Worm (Caenorhabditis elegans) whole organism, early embryonic: Measurements from ENCODE around the gene R09A8.1.

Experiments
- B0310.2 ChIP-seq: sonication (generic microtip); optimal IDR thresholded peaks from 2 replicates; lab custom pipeline; 2016; ENCODE audit warnings: mild to moderate bottlenecking, missing genetic modification characterization, missing compliant biosample characterization
- F13C5.2 ChIP-seq: sonication (generic microtip); optimal IDR thresholded peaks from 2 replicates; lab custom pipeline; 2017; ENCODE audit warnings: mild to moderate bottlenecking, missing genetic modification characterization, inconsistent platforms, missing compliant biosample characterization
- aly-1 ChIP-seq: sonication (generic microtip); optimal IDR thresholded peaks from 2 replicates; lab custom pipeline; 2016; ENCODE audit warnings: missing genetic modification characterization, missing compliant biosample characterization
- ama-1 ChIP-seq: fragments of 150-350 bp; optimal IDR thresholded peaks from 2 replicates; lab custom pipeline; 2014
- ceh-13 ChIP-seq: fragments of 200-800 bp; sonication (Bioruptor generic); optimal IDR thresholded peaks from 2 replicates; lab custom pipeline; 2018; ENCODE audit warnings: mild to moderate bottlenecking, missing genetic modification characterization, missing compliant biosample characterization
- ceh-36 ChIP-seq: sonication (generic microtip); optimal IDR thresholded peaks from 2 replicates; lab custom pipeline; 2016; ENCODE audit warnings: missing genetic modification characterization, inconsistent platforms, missing compliant biosample characterization
- ets-7 ChIP-seq: sonication (generic microtip); optimal IDR thresholded peaks from 2 replicates; lab custom pipeline; 2016; ENCODE audit warnings: missing genotype, missing genetic modification characterization, missing compliant biosample characterization
- flt-1 ChIP-seq: fragments of 200-800 bp; sonication (Bioruptor generic); IDR thresholded peaks from 2 replicates; pipeline ENCODE4 v1.3.6; 2022; ENCODE audit warnings: missing genetic modification characterization, missing compliant biosample characterization
- hmbx-1 ChIP-seq: sonication (generic microtip); optimal IDR thresholded peaks from 2 replicates; lab custom pipeline; 2016; ENCODE audit warnings: mild to moderate bottlenecking, missing genetic modification characterization, missing compliant biosample characterization
- hmg-4 ChIP-seq: fragments of 200-800 bp; sonication (Bioruptor generic); optimal IDR thresholded peaks from 2 replicates; lab custom pipeline; 2018; ENCODE audit warnings: mild to moderate bottlenecking, missing genetic modification characterization, missing compliant biosample characterization
- hnd-1 ChIP-seq: sonication (generic microtip); optimal IDR thresholded peaks from 2 replicates; lab custom pipeline; 2016; ENCODE audit warnings: missing genetic modification characterization, missing compliant biosample characterization
- pes-1 ChIP-seq: fragments of 200-800 bp; sonication (Bioruptor generic); IDR thresholded peaks from 2 replicates; pipeline ENCODE4 v1.3.6; 2022; ENCODE audit warnings: missing genetic modification reagents, missing genetic modification characterization, missing compliant biosample characterization
- scrt-1 ChIP-seq: fragments of 200-800 bp; sonication (Bioruptor generic); IDR thresholded peaks from 2 replicates; pipeline ENCODE4 v1.3.6; 2022; ENCODE audit warnings: missing genetic modification characterization, missing compliant biosample characterization
- sea-1 ChIP-seq: fragments of 200-800 bp; sonication (Bioruptor generic); conservative IDR thresholded peaks from 2 replicates; pipeline ENCODE4 v1.3.6; 2022; ENCODE audit warnings: missing genetic modification characterization, missing compliant biosample characterization
- tbx-11 ChIP-seq: fragments of 200-800 bp; sonication (Bioruptor generic); IDR thresholded peaks from 2 replicates; pipeline ENCODE4 v1.3.6; 2022; ENCODE audit warnings: missing genetic modification characterization, missing compliant biosample characterization
- tbx-37 ChIP-seq: fragments of 200-800 bp; sonication (Bioruptor generic); conservative IDR thresholded peaks from 2 replicates; pipeline ENCODE4 v1.3.6; 2022; ENCODE audit warnings: missing genetic modification reagents, missing genetic modification characterization, missing compliant biosample characterization
- tra-4 ChIP-seq: sonication (generic microtip); optimal IDR thresholded peaks from 2 replicates; lab custom pipeline; 2017; ENCODE audit warnings: missing genetic modification characterization, missing compliant biosample characterization

Gene R09A8.1

DNA sequence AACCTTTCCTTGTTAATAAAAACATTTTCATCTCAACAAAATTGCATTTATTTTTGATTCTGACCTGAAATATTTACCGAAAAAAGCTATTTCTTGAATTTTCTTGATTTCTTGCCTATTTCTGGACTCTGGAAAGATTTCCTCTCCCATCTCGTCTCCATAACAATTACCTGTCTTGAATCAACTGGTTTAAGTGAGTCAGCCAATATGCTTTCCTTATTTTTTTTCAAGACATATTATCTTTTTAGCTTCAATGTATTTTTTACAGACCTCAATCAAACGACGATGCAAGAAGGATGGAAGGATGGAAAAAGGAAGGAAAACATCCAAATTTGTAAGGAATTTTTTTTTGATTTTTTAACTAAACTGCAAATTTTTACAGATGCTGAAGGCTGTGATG, 10.9 kb upstream of the R09A8.1 start:
- no peak for TF ChIP-seq B0310.2 (tag; lab: Kevin White, UChicago)
- no peak for TF ChIP-seq flt-1 (GFP tag; lab: Robert Waterston, UW)
- no peak for TF ChIP-seq aly-1
- no peak for TF ChIP-seq hnd-1 (tag; lab: Kevin White, UChicago)

DNA sequence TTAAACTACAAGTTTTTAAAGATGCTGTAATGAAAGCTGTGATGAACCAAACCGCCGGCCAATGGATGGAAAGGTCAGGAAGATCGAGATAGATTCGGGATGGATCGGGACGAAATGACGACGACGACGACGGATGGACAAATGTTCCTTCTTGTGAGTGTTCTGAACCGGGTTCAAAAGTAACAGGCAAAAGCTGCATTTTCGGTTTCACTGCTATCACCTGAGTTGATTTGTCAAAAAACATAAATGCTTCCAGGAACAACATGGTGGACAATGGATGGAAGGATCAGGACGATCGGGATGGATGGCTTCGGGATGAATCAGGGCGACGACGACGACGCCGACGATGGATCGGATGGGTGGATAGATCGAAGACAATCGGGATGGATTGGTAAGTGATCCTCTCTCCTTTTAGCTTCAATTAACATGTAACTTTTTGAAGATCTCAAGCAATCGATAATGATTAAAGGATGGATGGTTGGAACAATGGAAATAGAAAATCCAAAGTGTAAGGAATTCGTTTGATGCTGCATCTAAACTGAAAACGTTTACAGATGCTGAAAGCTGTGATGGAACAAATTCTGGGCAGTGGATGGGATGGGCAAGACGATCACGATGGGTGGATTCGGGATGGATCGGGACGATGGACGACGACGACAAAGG, 10.1 kb upstream of the R09A8.1 start, which contains the start of the genes T24D5.6 and R09A8.9:
TSS of gene T24D5.6 (plus strand) at position 301 of the 663 bp plus-strand sequence.
TSS of gene R09A8.9 (plus strand) at position 613 of the 663 bp plus-strand sequence.
- TF ChIP-seq ets-7 (tag; lab: Kevin White, UChicago) (no peak), sea-1 (GFP tag; lab: Robert Waterston, UW) (no peak), scrt-1 (GFP tag; lab: Robert Waterston, UW) (no peak), ama-1 (lab: Kevin White, UChicago) (no peak), F13C5.2 (tag; lab: Kevin White, UChicago) (no peak), hnd-1 (tag; lab: Kevin White, UChicago) (no peak), aly-1 (no peak)

DNA sequence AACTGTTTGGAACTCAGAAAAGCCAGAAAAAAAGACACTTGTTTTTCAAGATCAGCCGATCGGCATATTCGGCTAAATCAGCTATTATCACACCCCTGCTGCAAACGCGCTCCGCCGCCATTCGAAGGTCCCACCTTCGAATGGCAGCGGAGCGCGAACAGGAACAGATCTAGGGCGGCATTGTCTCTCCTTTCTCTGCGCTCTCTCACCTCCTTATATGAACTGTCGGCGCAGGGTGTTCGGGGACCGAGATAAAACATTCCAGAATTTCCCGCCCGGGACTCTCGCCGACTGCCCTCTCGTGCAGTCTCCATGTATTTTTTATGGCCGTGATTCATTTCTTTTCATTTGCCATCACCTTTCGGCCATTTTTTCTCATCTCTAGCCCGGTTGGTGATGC, 4.9 kb downstream of the R09A8.1 start:
- TF ChIP-seq hmbx-1 (tag; lab: Kevin White, UChicago) (no peak), tbx-37 (GFP tag; lab: Robert Waterston, UW) (no peak), ceh-13 (no peak), ceh-36 (no peak), hnd-1 (tag; lab: Kevin White, UChicago) (no peak), flt-1 (GFP tag; lab: Robert Waterston, UW) (no peak), hmg-4 (no peak), tra-4 (tag; lab: Kevin White, UChicago) (no peak), B0310.2 (tag; lab: Kevin White, UChicago) (no peak), ets-7 (tag; lab: Kevin White, UChicago) (no peak), aly-1 (no peak), ama-1 (lab: Kevin White, UChicago) (no peak), scrt-1 (GFP tag; lab: Robert Waterston, UW) (no peak), F13C5.2 (tag; lab: Kevin White, UChicago) (no peak), tbx-11 (no peak), sea-1 (GFP tag; lab: Robert Waterston, UW) (no peak), pes-1 (GFP tag; lab: Robert Waterston, UW) (no peak)

DNA sequence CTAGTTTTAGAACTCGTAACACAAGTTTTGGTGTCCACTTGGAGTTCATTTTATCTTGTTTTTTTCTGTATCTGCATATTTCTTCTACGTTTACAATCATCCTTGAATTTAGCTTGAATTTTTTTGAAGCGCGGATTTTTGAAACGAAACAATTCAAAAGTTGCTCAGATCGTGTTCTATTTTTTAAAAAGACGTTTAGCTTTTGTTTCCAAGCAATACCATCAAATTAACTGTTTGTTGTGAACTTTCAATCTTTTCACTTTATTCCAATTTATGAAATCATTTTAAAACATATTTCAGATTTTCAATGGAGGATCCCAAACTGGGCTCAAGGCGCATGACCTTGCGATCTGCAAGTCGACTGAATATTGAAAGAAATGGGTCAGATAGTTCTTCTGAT, 5.6 kb downstream of the R09A8.1 start, which contains the start of gene R09A8.2:
TSS of gene R09A8.2 (plus strand) at position 301 of the 400 bp plus-strand sequence.
- TF ChIP-seq B0310.2 (tag; lab: Kevin White, UChicago) (no peak), ceh-36 (no peak), pes-1 (GFP tag; lab: Robert Waterston, UW) (no peak), hmbx-1 (tag; lab: Kevin White, UChicago) (no peak), ets-7 (tag; lab: Kevin White, UChicago) (no peak), ama-1 (lab: Kevin White, UChicago) (no peak), tbx-11 (no peak), tra-4 (tag; lab: Kevin White, UChicago) (no peak), aly-1 (no peak), F13C5.2 (tag; lab: Kevin White, UChicago) (no peak), sea-1 (GFP tag; lab: Robert Waterston, UW) (no peak)

DNA sequence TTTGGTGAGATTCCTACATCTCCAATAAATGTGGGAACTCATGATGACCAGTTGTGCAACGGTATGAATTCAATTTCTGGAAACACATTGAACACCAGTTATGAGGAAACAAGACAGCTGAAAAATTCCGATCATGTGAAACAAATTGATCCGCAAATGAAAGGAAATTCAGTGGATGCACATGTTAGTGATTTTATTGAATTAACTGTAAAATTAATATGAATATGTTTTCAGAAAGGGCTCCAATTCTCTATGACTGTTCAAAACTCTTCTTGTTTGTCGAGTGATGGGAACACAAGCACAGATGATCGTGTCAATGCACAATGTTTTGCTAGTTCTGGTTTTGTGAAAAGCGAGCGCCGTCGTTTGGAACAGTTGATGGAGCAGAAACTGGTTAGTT, 6.8 kb downstream of the R09A8.1 start:
- no peak for TF ChIP-seq ceh-36
- TF ChIP-seq ets-7 (tag; lab: Kevin White, UChicago): no peak
- no peak for TF ChIP-seq flt-1 (GFP tag; lab: Robert Waterston, UW)
- no peak for TF ChIP-seq hmg-4
- no peak for TF ChIP-seq pes-1 (GFP tag; lab: Robert Waterston, UW)
- TF ChIP-seq sea-1 (GFP tag; lab: Robert Waterston, UW): no peak
- no peak for TF ChIP-seq ama-1 (lab: Kevin White, UChicago)
- no peak for TF ChIP-seq B0310.2 (tag; lab: Kevin White, UChicago)
- TF ChIP-seq hnd-1 (tag; lab: Kevin White, UChicago): no peak

DNA sequence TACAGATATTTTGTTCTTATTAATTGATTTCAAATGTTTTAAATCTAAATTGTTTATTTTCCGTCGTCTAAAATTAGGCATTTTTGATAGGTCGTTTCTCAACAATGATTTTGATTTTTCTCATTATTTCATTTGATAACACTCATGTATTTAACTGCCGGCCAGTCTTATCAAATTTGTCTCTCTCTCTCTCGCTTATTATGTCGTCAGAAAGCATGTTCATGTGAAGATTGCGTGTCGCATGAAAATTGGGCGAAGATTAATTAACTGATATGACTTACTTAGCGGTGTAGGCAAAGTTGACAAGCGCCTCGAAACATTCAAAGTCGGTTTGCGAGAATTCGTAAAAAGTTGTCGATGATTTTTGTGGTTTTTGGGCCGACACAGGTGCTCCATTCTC, 14.2 kb downstream of the R09A8.1 start:
- TF ChIP-seq tbx-37 (GFP tag; lab: Robert Waterston, UW): no peak
- TF ChIP-seq sea-1 (GFP tag; lab: Robert Waterston, UW): no peak
- TF ChIP-seq aly-1: no peak
- TF ChIP-seq scrt-1 (GFP tag; lab: Robert Waterston, UW): no peak
- TF ChIP-seq tbx-11: no peak
- TF ChIP-seq B0310.2 (tag; lab: Kevin White, UChicago): no peak
- no peak for TF ChIP-seq tra-4 (tag; lab: Kevin White, UChicago)
- no peak for TF ChIP-seq ets-7 (tag; lab: Kevin White, UChicago)
- no peak for TF ChIP-seq ceh-13

DNA sequence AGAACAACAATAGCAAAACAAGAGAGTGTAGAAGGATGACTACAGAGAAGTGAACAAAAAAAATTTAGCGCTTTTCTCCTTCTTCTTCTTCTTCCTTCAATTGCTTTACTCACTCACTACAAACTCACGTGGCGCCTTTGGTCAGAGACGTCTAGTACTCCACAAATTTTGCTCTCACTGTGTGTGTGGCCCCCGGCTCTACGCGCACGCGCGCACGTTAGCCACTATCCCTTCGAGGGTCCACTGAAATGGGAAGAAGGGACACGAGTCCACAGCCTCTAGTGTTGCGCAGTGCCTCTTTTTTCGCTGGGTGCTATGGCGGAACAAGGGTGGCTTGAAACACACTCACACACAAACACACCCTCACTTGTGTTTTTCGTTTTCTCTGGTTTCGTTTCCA, 15.7 kb downstream of the R09A8.1 start:
- peak; percentile 70 for TF ChIP-seq hmg-4
- 0 out of 2 replicates have a peak, but pooled peaks have one; percentile 34 for TF ChIP-seq tbx-11
- TF ChIP-seq pes-1 (GFP tag; lab: Robert Waterston, UW): no peak

DNA sequence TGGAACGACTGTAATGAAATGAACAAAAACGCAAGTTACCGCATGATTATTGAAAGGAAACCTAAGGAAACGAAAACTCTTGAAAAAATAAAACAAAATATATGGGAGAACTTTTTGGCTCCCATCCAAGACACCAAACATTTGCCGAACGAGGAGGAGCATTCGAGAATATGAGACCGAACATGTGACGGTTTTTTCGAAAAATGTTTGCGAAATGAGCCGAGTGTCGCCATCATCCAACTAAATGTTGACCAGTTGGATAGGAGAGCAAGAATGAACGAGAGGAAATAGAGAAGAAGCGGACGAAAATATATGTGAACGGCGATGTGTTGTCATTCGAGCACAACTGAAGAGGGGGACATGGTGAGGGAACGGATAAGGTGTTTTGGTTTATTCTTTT, 16.5 kb downstream of the R09A8.1 start:
- no peak for TF ChIP-seq hmg-4
- TF ChIP-seq tbx-37 (GFP tag; lab: Robert Waterston, UW): no peak
- no peak for TF ChIP-seq sea-1 (GFP tag; lab: Robert Waterston, UW)
- TF ChIP-seq ets-7 (tag; lab: Kevin White, UChicago): no peak
